Fruit fly (Drosophila melanogaster) whole organism, embryonic: ENCODE measurements around the gene ast.

Experiments
- Ada2b ChIP-seq: fragments of 200-800 bp; sonication (Bioruptor generic); IDR thresholded peaks from 2 replicates; pipeline ENCODE4 v1.3.6; 2022; ENCODE audit warnings: missing biosample characterization, missing genetic modification characterization
- CG10543 ChIP-seq: fragments of 200-800 bp; sonication (Bioruptor generic); optimal IDR thresholded peaks from 3 replicates; lab custom pipeline; 2017; ENCODE audit warnings: missing biosample characterization, mild to moderate bottlenecking, missing genetic modification characterization, moderate library complexity
- CG14441 ChIP-seq: fragments of 200-800 bp; sonication (Bioruptor generic); IDR thresholded peaks from 2 replicates; pipeline ENCODE4 v1.3.6; 2022; ENCODE audit warnings: missing biosample characterization, missing genetic modification characterization
- CG15479 ChIP-seq: fragments of 200-800 bp; sonication (Bioruptor generic); optimal IDR thresholded peaks from 3 replicates; lab custom pipeline; 2019; ENCODE audit warnings: missing biosample characterization, mild to moderate bottlenecking, missing genetic modification characterization, moderate library complexity
- CG15514 ChIP-seq: fragments of 200-800 bp; sonication (Bioruptor generic); optimal IDR thresholded peaks from 3 replicates; lab custom pipeline; 2017; ENCODE audit warnings: missing biosample characterization, missing genetic modification characterization, mild to moderate bottlenecking, moderate library complexity, missing genetic modification reagents
- CG17361 ChIP-seq: fragments of 200-800 bp; sonication (Bioruptor generic); IDR thresholded peaks from 3 replicates; pipeline ENCODE4 v1.3.6; 2022; ENCODE audit warnings: missing biosample characterization, missing genetic modification characterization
- CG17829 ChIP-seq: fragments of 200-800 bp; optimal IDR thresholded peaks from 2 replicates; lab custom pipeline; 2019; ENCODE audit warnings: missing biosample characterization, mild to moderate bottlenecking, missing genetic modification characterization, moderate library complexity
- CG30020 ChIP-seq: fragments of 200-800 bp; optimal IDR thresholded peaks from 2 replicates; lab custom pipeline; 2019; ENCODE audit warnings: missing biosample characterization, mild to moderate bottlenecking, missing genetic modification characterization, moderate library complexity
- CG31441 ChIP-seq: fragments of 200-800 bp; sonication (Bioruptor generic); IDR thresholded peaks from 2 replicates; pipeline ENCODE4 v1.3.6; 2022; ENCODE audit warnings: missing biosample characterization, missing genetic modification characterization
- CG3281 ChIP-seq: fragments of 200-800 bp; sonication (Bioruptor generic); optimal IDR thresholded peaks from 3 replicates; lab custom pipeline; 2017; ENCODE audit warnings: missing biosample characterization, mild to moderate bottlenecking, missing genetic modification characterization
- CG4820 ChIP-seq: fragments of 200-800 bp; sonication (Bioruptor generic); optimal IDR thresholded peaks from 3 replicates; lab custom pipeline; 2016; ENCODE audit warnings: missing biosample characterization, missing genetic modification characterization
- CG7839 ChIP-seq: fragments of 200-800 bp; sonication (Bioruptor generic); optimal IDR thresholded peaks from 3 replicates; lab custom pipeline; 2018; ENCODE audit warnings: missing biosample characterization, mild to moderate bottlenecking, missing genetic modification characterization, moderate library complexity
- CG9817 ChIP-seq: fragments of 200-800 bp; sonication (Bioruptor generic); optimal IDR thresholded peaks from 2 replicates; lab custom pipeline; 2018; ENCODE audit warnings: missing biosample characterization, mild to moderate bottlenecking, missing genetic modification characterization, moderate library complexity
- CoRest ChIP-seq: fragments of 200-800 bp; sonication (Bioruptor generic); optimal IDR thresholded peaks from 3 replicates; lab custom pipeline; 2018; ENCODE audit warnings: missing biosample characterization, mild to moderate bottlenecking, missing genetic modification characterization, moderate library complexity
- Doc3 ChIP-seq: fragments of 200-800 bp; sonication (Bioruptor generic); IDR thresholded peaks from 3 replicates; pipeline ENCODE4 v1.3.6; 2022; ENCODE audit warnings: missing biosample characterization, missing genetic modification characterization; ENCODE audit not compliant: partially characterized antibody
- Dref ChIP-seq: fragments of 200-800 bp; sonication (Bioruptor generic); IDR thresholded peaks from 2 replicates; pipeline ENCODE4 v1.3.6; 2022; ENCODE audit warnings: missing biosample characterization, missing genetic modification characterization
- Drgx ChIP-seq: fragments of 200-800 bp; sonication (Bioruptor generic); IDR thresholded peaks from 2 replicates; pipeline ENCODE4 v1.3.6; 2022; ENCODE audit warnings: missing biosample characterization, missing genetic modification characterization
- H2.0 ChIP-seq: fragments of 200-800 bp; sonication (Bioruptor generic); IDR thresholded peaks from 2 replicates; pipeline ENCODE4 v1.3.6; 2022; ENCODE audit warnings: missing biosample characterization, missing genetic modification characterization
- Hmr ChIP-seq: fragments of 200-800 bp; sonication (Bioruptor generic); optimal IDR thresholded peaks from 3 replicates; lab custom pipeline; 2017; ENCODE audit warnings: mild to moderate bottlenecking, missing biosample characterization, missing genetic modification reagents, missing genetic modification characterization
- MTF-1 ChIP-seq: fragments of 200-800 bp; sonication (Bioruptor generic); optimal IDR thresholded peaks from 2 replicates; lab custom pipeline; 2018; ENCODE audit warnings: missing biosample characterization, mild to moderate bottlenecking, missing genetic modification characterization, borderline replicate concordance
- NC2β ChIP-seq: fragments of 200-800 bp; sonication (Bioruptor generic); optimal IDR thresholded peaks from 2 replicates; lab custom pipeline; 2016; ENCODE audit warnings: missing biosample characterization, missing genetic modification characterization
- NK7.1 ChIP-seq: fragments of 200-800 bp; sonication (Bioruptor generic); optimal IDR thresholded peaks from 3 replicates; lab custom pipeline; 2016; ENCODE audit warnings: missing biosample characterization, missing genetic modification characterization
- Opbp ChIP-seq: fragments of 200-800 bp; sonication (Bioruptor generic); IDR thresholded peaks from 3 replicates; pipeline ENCODE4 v1.3.6; 2022; ENCODE audit warnings: missing biosample characterization, missing genetic modification characterization; ENCODE audit not compliant: partially characterized antibody
- Pdp1 ChIP-seq, 2 experiments: fragments of 200-800 bp; sonication (Bioruptor generic); optimal IDR thresholded peaks; 3 replicates each; lab custom pipeline; 2016; ENCODE audit warnings: missing biosample characterization in 2 of 2, missing genetic modification characterization in 2 of 2, mild to moderate bottlenecking in 1 of 2, moderate library complexity in 1 of 2
- ash1 ChIP-seq: fragments of 200-800 bp; sonication (Bioruptor generic); optimal IDR thresholded peaks from 2 replicates; lab custom pipeline; 2018; ENCODE audit warnings: missing biosample characterization, mild to moderate bottlenecking, missing genetic modification characterization
- bbx ChIP-seq: fragments of 200-800 bp; sonication (Bioruptor generic); IDR thresholded peaks from 2 replicates; pipeline ENCODE4 v1.3.6; 2022; ENCODE audit warnings: missing biosample characterization, missing genetic modification characterization; ENCODE audit not compliant: partially characterized antibody
- crp ChIP-seq, 2 experiments: fragments of 200-800 bp; sonication (Bioruptor generic); optimal IDR thresholded peaks; 2 replicates in 1 of 2; 3 replicates in 1 of 2; lab custom pipeline; 2017; ENCODE audit warnings: missing biosample characterization in 2 of 2, missing genetic modification characterization in 2 of 2, mild to moderate bottlenecking in 1 of 2, moderate library complexity in 1 of 2
- danr ChIP-seq: fragments of 200-800 bp; sonication (Bioruptor generic); IDR thresholded peaks from 2 replicates; pipeline ENCODE4 v1.3.6; 2022; ENCODE audit warnings: missing biosample characterization, missing genetic modification characterization
- dati ChIP-seq: fragments of 200-800 bp; sonication (Bioruptor generic); IDR thresholded peaks from 2 replicates; pipeline ENCODE4 v1.3.6; 2022; ENCODE audit warnings: missing biosample characterization, missing genetic modification characterization
- dmrt99B ChIP-seq: fragments of 200-800 bp; sonication (Bioruptor generic); optimal IDR thresholded peaks from 2 replicates; lab custom pipeline; 2018; ENCODE audit warnings: missing biosample characterization, mild to moderate bottlenecking, missing genetic modification characterization, moderate library complexity
- ewg ChIP-seq: fragments of 200-800 bp; sonication (Bioruptor generic); optimal IDR thresholded peaks from 3 replicates; lab custom pipeline; 2017; ENCODE audit warnings: mild to moderate bottlenecking, missing biosample characterization, missing genetic modification reagents, missing genetic modification characterization
- exex ChIP-seq: fragments of 200-800 bp; sonication (Bioruptor generic); optimal IDR thresholded peaks from 4 replicates; lab custom pipeline; 2018; ENCODE audit warnings: missing biosample characterization, mild to moderate bottlenecking, missing genetic modification characterization, moderate library complexity
- fu2 ChIP-seq: fragments of 200-800 bp; sonication (Bioruptor generic); optimal IDR thresholded peaks from 2 replicates; lab custom pipeline; 2016; ENCODE audit warnings: missing biosample characterization, missing genetic modification characterization
- inv ChIP-seq: fragments of 200-800 bp; sonication (Bioruptor generic); IDR thresholded peaks from 2 replicates; pipeline ENCODE4 v1.3.6; 2022; ENCODE audit warnings: missing biosample characterization, missing genetic modification characterization; ENCODE audit not compliant: partially characterized antibody
- kay ChIP-seq: fragments of 200-800 bp; sonication (Bioruptor generic); optimal IDR thresholded peaks from 2 replicates; lab custom pipeline; 2016; ENCODE audit warnings: missing biosample characterization, missing genetic modification characterization
- lola ChIP-seq, 3 experiments: fragments of >200 bp in 2 of 3; fragments of 200-800 bp in 1 of 3; sonication (Bioruptor generic) in 1 of 3; optimal IDR thresholded peaks; 2 replicates each; lab custom pipeline; 2017 to 2019; ENCODE audit warnings: missing biosample characterization in 3 of 3, missing genetic modification characterization in 3 of 3, mild to moderate bottlenecking in 1 of 3, moderate library complexity in 1 of 3
- oc ChIP-seq: fragments of 200-800 bp; sonication (Bioruptor generic); optimal IDR thresholded peaks from 2 replicates; lab custom pipeline; 2018; ENCODE audit warnings: missing biosample characterization, mild to moderate bottlenecking, missing genetic modification characterization, moderate library complexity
- p53 ChIP-seq: fragments of 200-800 bp; sonication (Bioruptor generic); optimal IDR thresholded peaks from 2 replicates; lab custom pipeline; 2016; ENCODE audit warnings: missing biosample characterization, missing genetic modification characterization
- pfk ChIP-seq: fragments of 200-800 bp; sonication (Bioruptor generic); optimal IDR thresholded peaks from 2 replicates; lab custom pipeline; 2018; ENCODE audit warnings: missing biosample characterization, mild to moderate bottlenecking, missing genetic modification characterization, moderate library complexity
- repo ChIP-seq: fragments of 200-800 bp; sonication (Bioruptor generic); optimal IDR thresholded peaks from 2 replicates; lab custom pipeline; 2016; ENCODE audit warnings: missing biosample characterization, missing genetic modification characterization
- row ChIP-seq: fragments of 200-800 bp; sonication (Bioruptor generic); IDR thresholded peaks from 3 replicates; pipeline ENCODE4 v1.3.6; 2022; ENCODE audit warnings: missing biosample characterization, missing genetic modification characterization
- salm ChIP-seq: fragments of 200-800 bp; sonication (Bioruptor generic); optimal IDR thresholded peaks from 2 replicates; lab custom pipeline; 2018; ENCODE audit warnings: missing biosample characterization, mild to moderate bottlenecking, missing genetic modification characterization
- stc ChIP-seq: fragments of 200-800 bp; sonication (Bioruptor generic); IDR thresholded peaks from 2 replicates; pipeline ENCODE4 v1.3.6; 2022; ENCODE audit warnings: missing biosample characterization, missing genetic modification characterization
- tio ChIP-seq: fragments of 200-800 bp; sonication (Bioruptor generic); optimal IDR thresholded peaks from 2 replicates; lab custom pipeline; 2017; ENCODE audit warnings: missing biosample characterization, missing genetic modification characterization, inconsistent platforms
- toy ChIP-seq: fragments of 200-800 bp; sonication (Bioruptor generic); IDR thresholded peaks from 2 replicates; pipeline ENCODE4 v1.3.6; 2022; ENCODE audit warnings: missing biosample characterization, missing genetic modification characterization
- unc-4 ChIP-seq: fragments of 200-800 bp; sonication (Bioruptor generic); IDR thresholded peaks from 2 replicates; pipeline ENCODE4 v1.3.6; 2022; ENCODE audit warnings: missing biosample characterization, missing genetic modification characterization; ENCODE audit not compliant: partially characterized antibody
- usp ChIP-seq: fragments of >200 bp; optimal IDR thresholded peaks from 2 replicates; lab custom pipeline; 2017; ENCODE audit warnings: missing biosample characterization, missing genetic modification characterization
- zen2 ChIP-seq: fragments of 200-800 bp; sonication (Bioruptor generic); IDR thresholded peaks from 3 replicates; pipeline ENCODE4 v1.3.6; 2022; ENCODE audit warnings: missing biosample characterization, missing genetic modification characterization; ENCODE audit not compliant: partially characterized antibody

ast gene

dm6 chr2L:1074180-1074864 is 3.4 kb upstream of the ast start (continued):
- TF ChIP-seq ash1 (no peak), CG10543 (peak; percentile 36), Ada2b (peak; percentile 71), CG14441 (GFP tag; lab: Robert Waterston, UW) (peak; percentile 67), stc (GFP tag; lab: Robert Waterston, UW) (peak; percentile 76), CG15479 (no peak), CG9817 (tag; lab: Kevin White, UChicago) (peak; percentile 48), dati (GFP tag; lab: Robert Waterston, UW) (peak; percentile 69; the same call in 1 of the 2 replicates), CG7839 (peak; percentile 89), crp (GFP tag; optimal IDR thresholded peaks at IDR 0.05; lab: Kevin White, UChicago) (peak in 1 of 2 experiments; percentile 11), salm (peak; percentile 84), bbx (GFP tag; lab: Robert Waterston, UW) (no peak), CG15514 (GFP tag; lab: Kevin White, UChicago) (peak; percentile 21), CG3281 (GFP tag; lab: Kevin White, UChicago) (peak; percentile 66), NK7.1 (GFP tag; lab: Kevin White, UChicago) (peak; percentile 68), NC2β (GFP tag; lab: Kevin White, UChicago) (peak; percentile 74), toy (no peak), Hmr (GFP tag; lab: Kevin White, UChicago) (peak; percentile 62), inv (GFP tag; lab: Robert Waterston, UW) (no peak), zen2 (GFP tag; lab: Robert Waterston, UW) (no peak), Opbp (GFP tag; lab: Robert Waterston, UW) (no peak), repo (GFP tag; lab: Kevin White, UChicago) (peak; percentile 34), CG17361 (GFP tag; lab: Robert Waterston, UW) (peak; percentile 91), kay (GFP tag; lab: Kevin White, UChicago) (peak; percentile 61), Doc3 (GFP tag; lab: Robert Waterston, UW) (no peak), lola (GFP tag; optimal IDR thresholded peaks at IDR 0.05; lab: Kevin White, UChicago) (peak in 1 of 3 experiments; percentile 83), danr (GFP tag; lab: Robert Waterston, UW) (peak; percentile 54; the same call in 1 of the 2 replicates), CG30020 (tag; lab: Kevin White, UChicago) (peak; percentile 29), exex (peak; percentile 0), tio (no peak), ewg (peak; percentile 76), pfk (GFP tag; lab: Kevin White, UChicago) (no peak), fu2 (GFP tag; lab: Kevin White, UChicago) (no peak), Pdp1 (GFP tag; optimal IDR thresholded peaks at IDR 0.05; lab: Kevin White, UChicago) (peak; percentile 66 to 79), unc-4 (GFP tag; lab: Robert Waterston, UW) (no peak), usp (no peak), CoRest (tag; lab: Kevin White, UChicago) (peak; percentile 87), MTF-1 (GFP tag; lab: Kevin White, UChicago) (peak; percentile 57), row (GFP tag; lab: Robert Waterston, UW) (peak; percentile 79), CG4820 (GFP tag; lab: Kevin White, UChicago) (peak; percentile 75), H2.0 (GFP tag; lab: Robert Waterston, UW) (peak; percentile 66), Dref (GFP tag; lab: Robert Waterston, UW) (no peak), Drgx (GFP tag; lab: Robert Waterston, UW) (peak; percentile 57; the same call in 1 of the 2 replicates), CG17829 (tag; lab: Kevin White, UChicago) (peak; percentile 90), p53 (peak; percentile 69), CG31441 (GFP tag; lab: Robert Waterston, UW) (peak; percentile 94), dmrt99B (tag; lab: Kevin White, UChicago) (peak; percentile 90), oc (tag; lab: Kevin White, UChicago) (peak; percentile 88)
